Fruit fly (Drosophila melanogaster): ENCODE measurements around the gene comt.

dm6 chrX:13229824-13230223 is 29.0 kb upstream of the comt start:
- no peak for TF ChIP-seq CG31627 (GFP tag; optimal IDR thresholded peaks at IDR 0.05)
- no peak for TF ChIP-seq CG11902 (GFP tag; optimal IDR thresholded peaks at IDR 0.05)
- TF ChIP-seq fd59A (GFP tag; optimal IDR thresholded peaks at IDR 0.05), result no peak
- no peak for TF ChIP-seq vri (GFP tag; optimal IDR thresholded peaks at IDR 0.05)
- TF ChIP-seq dsx (GFP tag; optimal IDR thresholded peaks at IDR 0.05; ENCODE audit: poor library complexity, severe bottlenecking), result no peak
- no peak for TF ChIP-seq Hr4 (GFP tag; optimal IDR thresholded peaks at IDR 0.05)
- TF ChIP-seq topi (GFP tag; optimal IDR thresholded peaks at IDR 0.05), result no peak
- TF ChIP-seq CG6854 (GFP tag; optimal IDR thresholded peaks at IDR 0.05), result no peak
- TF ChIP-seq CG8632 (GFP tag; optimal IDR thresholded peaks at IDR 0.05), result no peak
- no peak for TF ChIP-seq CG3919 (GFP tag; optimal IDR thresholded peaks at IDR 0.05)
- TF ChIP-seq svp (GFP tag), result no peak
- TF ChIP-seq Sox15 (GFP tag; optimal IDR thresholded peaks at IDR 0.05), result no peak
- no peak for TF ChIP-seq cyc (GFP tag; optimal IDR thresholded peaks at IDR 0.05)
- no peak for TF ChIP-seq CG1621 (tag; optimal IDR thresholded peaks at IDR 0.05)
